Worm (Caenorhabditis elegans) whole organism, young adult: ENCODE measurements around the gene gfi-1.

Source experiments
- F33H1.4 ChIP-seq: fragments of 200-800 bp; sonication (Bioruptor generic); IDR thresholded peaks from 2 replicates; pipeline ENCODE4 v1.3.6; 2022; ENCODE audit warnings: missing genetic modification reagents, missing genetic modification characterization, missing compliant biosample characterization
- F55B11.4 ChIP-seq: sonication (generic microtip); optimal IDR thresholded peaks from 2 replicates; lab custom pipeline; 2016; ENCODE audit warnings: missing compliant biosample characterization, missing genetic modification characterization, borderline replicate concordance; ENCODE audit not compliant: insufficient read depth
- F57A8.1 ChIP-seq: fragments of 200-800 bp; sonication (Bioruptor generic); optimal IDR thresholded peaks from 2 replicates; lab custom pipeline; 2018; ENCODE audit warnings: mild to moderate bottlenecking, missing genetic modification characterization, moderate library complexity, missing compliant biosample characterization
- K12H6.12 ChIP-seq: fragments of 200-800 bp; sonication (Bioruptor generic); optimal IDR thresholded peaks from 2 replicates; lab custom pipeline; 2018; ENCODE audit warnings: mild to moderate bottlenecking, missing genetic modification characterization, missing compliant biosample characterization
- T26A5.8 ChIP-seq: sonication (generic microtip); optimal IDR thresholded peaks from 2 replicates; lab custom pipeline; 2016; ENCODE audit warnings: missing genetic modification characterization, missing compliant biosample characterization
- ZK185.1 ChIP-seq: sonication (generic microtip); optimal IDR thresholded peaks from 2 replicates; lab custom pipeline; 2016; ENCODE audit warnings: mild to moderate bottlenecking, missing genetic modification characterization, missing compliant biosample characterization; ENCODE audit not compliant: poor library complexity, severe bottlenecking
- ama-1 ChIP-seq, 3 experiments: fragments of 150-350 bp in 1 of 3; sonication (generic microtip) in 2 of 3; optimal IDR thresholded peaks; 2 replicates each; lab custom pipeline; 2014 to 2018; ENCODE audit warnings: missing biosample characterization in 2 of 3, missing genetic modification characterization in 2 of 3, missing genetic modification reagents in 2 of 3
- aptf-2 ChIP-seq: fragments of 200-800 bp; sonication (Bioruptor generic); conservative IDR thresholded peaks from 2 replicates; pipeline ENCODE4 v1.3.6; 2022; ENCODE audit warnings: missing genetic modification reagents, missing genetic modification characterization, missing compliant biosample characterization
- aptf-3 ChIP-seq: fragments of 200-800 bp; sonication (Bioruptor generic); IDR thresholded peaks from 2 replicates; pipeline ENCODE4 v1.3.6; 2022; ENCODE audit warnings: missing genetic modification characterization, missing compliant biosample characterization
- attf-5 ChIP-seq: fragments of 200-800 bp; sonication (Bioruptor generic); optimal IDR thresholded peaks from 2 replicates; lab custom pipeline; 2018; ENCODE audit warnings: mild to moderate bottlenecking, missing genetic modification characterization, missing compliant biosample characterization
- attf-6 ChIP-seq: fragments of 200-800 bp; sonication (Bioruptor generic); IDR thresholded peaks from 2 replicates; pipeline ENCODE4 v1.3.6; 2022; ENCODE audit warnings: missing genetic modification reagents, missing genetic modification characterization, missing compliant biosample characterization
- bed-1 ChIP-seq: fragments of 200-800 bp; sonication (Bioruptor generic); IDR thresholded peaks from 2 replicates; pipeline ENCODE4 v1.3.6; 2022; ENCODE audit warnings: missing genetic modification reagents, missing genetic modification characterization, missing compliant biosample characterization
- cebp-1 ChIP-seq, 2 experiments: fragments of 200-800 bp in 1 of 2; sonication (Bioruptor generic) in 1 of 2; sonication (generic microtip) in 1 of 2; IDR thresholded peaks in 1 of 2; optimal IDR thresholded peaks in 1 of 2; 2 replicates each; pipeline versions ENCODE4 v1.3.6 to Lab custom; 2017 to 2022; ENCODE audit warnings: missing compliant biosample characterization in 2 of 2, missing genetic modification characterization in 2 of 2, mild to moderate bottlenecking in 1 of 2, missing genetic modification reagents in 1 of 2, moderate library complexity in 1 of 2
- cebp-2 ChIP-seq: fragments of 200-800 bp; sonication (Bioruptor generic); IDR thresholded peaks from 2 replicates; pipeline ENCODE4 v1.3.6; 2022; ENCODE audit warnings: missing genetic modification characterization, missing compliant biosample characterization
- ceh-91 ChIP-seq: fragments of 200-800 bp; sonication (Bioruptor generic); IDR thresholded peaks from 2 replicates; pipeline ENCODE4 v1.3.6; 2022; ENCODE audit warnings: missing genetic modification reagents, missing genetic modification characterization, missing compliant biosample characterization
- dox-1 ChIP-seq: fragments of 200-800 bp; sonication (Bioruptor generic); IDR thresholded peaks from 2 replicates; pipeline ENCODE4 v1.3.6; 2022; ENCODE audit warnings: missing genetic modification reagents, missing genetic modification characterization, missing compliant biosample characterization
- dpff-1 ChIP-seq: sonication (generic microtip); optimal IDR thresholded peaks from 2 replicates; lab custom pipeline; 2017; ENCODE audit warnings: mild to moderate bottlenecking, missing genetic modification characterization, missing compliant biosample characterization
- dpl-1 ChIP-seq: fragments of 150-350 bp; optimal IDR thresholded peaks from 2 replicates; lab custom pipeline; 2014; ENCODE audit warnings: missing biosample characterization, missing genetic modification reagents, missing genetic modification characterization
- efl-1 ChIP-seq: fragments of 150-350 bp; optimal IDR thresholded peaks from 2 replicates; lab custom pipeline; 2014; ENCODE audit warnings: missing biosample characterization, missing genetic modification reagents, missing genetic modification characterization
- ekl-4 ChIP-seq: fragments of 200-800 bp; sonication (Bioruptor generic); IDR thresholded peaks from 2 replicates; pipeline ENCODE4 v1.3.6; 2022; ENCODE audit warnings: missing genetic modification reagents, missing genetic modification characterization, missing compliant biosample characterization
- let-526 ChIP-seq: fragments of 200-800 bp; sonication (Bioruptor generic); IDR thresholded peaks from 2 replicates; pipeline ENCODE4 v1.3.6; 2022; ENCODE audit warnings: missing genetic modification reagents, missing genetic modification characterization, missing compliant biosample characterization
- let-607 ChIP-seq, 2 experiments: fragments of 200-800 bp in 1 of 2; sonication (Bioruptor generic) in 1 of 2; sonication (generic microtip) in 1 of 2; optimal IDR thresholded peaks; 2 replicates each; lab custom pipeline; 2016 to 2018; ENCODE audit warnings: mild to moderate bottlenecking in 2 of 2, missing compliant biosample characterization in 2 of 2, missing genetic modification characterization in 2 of 2, moderate library complexity in 2 of 2, missing genotype in 1 of 2
- lin-35 ChIP-seq, 3 experiments: fragments of 150-350 bp in 2 of 3; sonication (generic microtip) in 1 of 3; optimal IDR thresholded peaks; 2 replicates each; lab custom pipeline; 2014 to 2018; ENCODE audit warnings: missing biosample characterization in 3 of 3, missing genetic modification characterization in 3 of 3, missing genetic modification reagents in 3 of 3
- lir-1 ChIP-seq: fragments of 200-800 bp; sonication (Bioruptor generic); conservative IDR thresholded peaks from 2 replicates; pipeline ENCODE4 v1.3.6; 2022; ENCODE audit warnings: missing genetic modification reagents, missing genetic modification characterization, missing compliant biosample characterization
- lsl-1 ChIP-seq: fragments of 200-800 bp; sonication (Bioruptor generic); optimal IDR thresholded peaks from 2 replicates; lab custom pipeline; 2018; ENCODE audit warnings: mild to moderate bottlenecking, missing genetic modification characterization, moderate library complexity, missing compliant biosample characterization
- nfyb-1 ChIP-seq: fragments of 200-800 bp; sonication (Bioruptor generic); IDR thresholded peaks from 2 replicates; pipeline ENCODE4 v1.3.6; 2022; ENCODE audit warnings: missing genetic modification reagents, missing genetic modification characterization, missing compliant biosample characterization
- nhr-120 ChIP-seq: fragments of 200-800 bp; sonication (Bioruptor generic); IDR thresholded peaks from 2 replicates; pipeline ENCODE4 v1.3.6; 2022; ENCODE audit warnings: missing genetic modification characterization, missing compliant biosample characterization
- nhr-80 ChIP-seq: sonication (generic microtip); optimal IDR thresholded peaks from 2 replicates; lab custom pipeline; 2016; ENCODE audit warnings: missing genetic modification characterization, missing compliant biosample characterization
- repo-1 ChIP-seq: sonication (generic microtip); optimal IDR thresholded peaks from 2 replicates; lab custom pipeline; 2017; ENCODE audit warnings: mild to moderate bottlenecking, missing genetic modification characterization, missing compliant biosample characterization
- sdz-38 ChIP-seq: sonication (generic microtip); optimal IDR thresholded peaks from 2 replicates; lab custom pipeline; 2016; ENCODE audit warnings: missing genotype, missing genetic modification characterization, missing compliant biosample characterization
- snpc-1.1 ChIP-seq: sonication (generic microtip); optimal IDR thresholded peaks from 2 replicates; lab custom pipeline; 2017; ENCODE audit warnings: missing genetic modification characterization, mild to moderate bottlenecking, missing compliant biosample characterization, antibody characterized with exemption, moderate library complexity, missing genotype, missing genetic modification reagents; ENCODE audit not compliant: insufficient read depth
- snpc-1.3 ChIP-seq: sonication (generic microtip); optimal IDR thresholded peaks from 2 replicates; lab custom pipeline; 2017; ENCODE audit warnings: missing genetic modification characterization, mild to moderate bottlenecking, missing compliant biosample characterization, antibody characterized with exemption, moderate library complexity, missing genotype, missing genetic modification reagents; ENCODE audit not compliant: insufficient read depth
- snpc-4 ChIP-seq, 5 experiments: fragments of 150-350 bp in 1 of 5; sonication (generic microtip) in 4 of 5; optimal IDR thresholded peaks; 2 replicates each; lab custom pipeline; 2014 to 2018; ENCODE audit warnings: missing genetic modification characterization in 5 of 5, missing biosample characterization in 3 of 5, antibody characterized with exemption in 2 of 5, mild to moderate bottlenecking in 2 of 5, missing compliant biosample characterization in 2 of 5, missing genotype in 2 of 5, moderate library complexity in 2 of 5, missing genetic modification reagents in 1 of 5
- tlf-1 ChIP-seq: fragments of 200-800 bp; sonication (Bioruptor generic); optimal IDR thresholded peaks from 2 replicates; lab custom pipeline; 2018; ENCODE audit warnings: mild to moderate bottlenecking, missing genetic modification characterization, missing compliant biosample characterization
- unc-130 ChIP-seq: sonication (generic microtip); optimal IDR thresholded peaks from 2 replicates; lab custom pipeline; 2016; ENCODE audit warnings: missing genetic modification reagents, missing genetic modification characterization, missing compliant biosample characterization
- xnd-1 ChIP-seq: sonication (generic microtip); optimal IDR thresholded peaks from 2 replicates; lab custom pipeline; 2016; ENCODE audit warnings: missing genotype, missing genetic modification reagents, missing genetic modification characterization, missing compliant biosample characterization
- zim-3 ChIP-seq: sonication (generic microtip); optimal IDR thresholded peaks from 2 replicates; lab custom pipeline; 2017; ENCODE audit warnings: mild to moderate bottlenecking, missing genetic modification characterization, moderate library complexity, missing compliant biosample characterization
- ztf-18 ChIP-seq: sonication (generic microtip); optimal IDR thresholded peaks from 2 replicates; lab custom pipeline; 2016; ENCODE audit warnings: missing genotype, mild to moderate bottlenecking, missing genetic modification characterization, missing compliant biosample characterization
- ztf-28 ChIP-seq: fragments of 200-800 bp; sonication (Bioruptor generic); IDR thresholded peaks from 2 replicates; pipeline ENCODE4 v1.3.6; 2022; ENCODE audit warnings: missing genetic modification reagents, missing genetic modification characterization, missing compliant biosample characterization

The gfi-1 gene

DNA sequence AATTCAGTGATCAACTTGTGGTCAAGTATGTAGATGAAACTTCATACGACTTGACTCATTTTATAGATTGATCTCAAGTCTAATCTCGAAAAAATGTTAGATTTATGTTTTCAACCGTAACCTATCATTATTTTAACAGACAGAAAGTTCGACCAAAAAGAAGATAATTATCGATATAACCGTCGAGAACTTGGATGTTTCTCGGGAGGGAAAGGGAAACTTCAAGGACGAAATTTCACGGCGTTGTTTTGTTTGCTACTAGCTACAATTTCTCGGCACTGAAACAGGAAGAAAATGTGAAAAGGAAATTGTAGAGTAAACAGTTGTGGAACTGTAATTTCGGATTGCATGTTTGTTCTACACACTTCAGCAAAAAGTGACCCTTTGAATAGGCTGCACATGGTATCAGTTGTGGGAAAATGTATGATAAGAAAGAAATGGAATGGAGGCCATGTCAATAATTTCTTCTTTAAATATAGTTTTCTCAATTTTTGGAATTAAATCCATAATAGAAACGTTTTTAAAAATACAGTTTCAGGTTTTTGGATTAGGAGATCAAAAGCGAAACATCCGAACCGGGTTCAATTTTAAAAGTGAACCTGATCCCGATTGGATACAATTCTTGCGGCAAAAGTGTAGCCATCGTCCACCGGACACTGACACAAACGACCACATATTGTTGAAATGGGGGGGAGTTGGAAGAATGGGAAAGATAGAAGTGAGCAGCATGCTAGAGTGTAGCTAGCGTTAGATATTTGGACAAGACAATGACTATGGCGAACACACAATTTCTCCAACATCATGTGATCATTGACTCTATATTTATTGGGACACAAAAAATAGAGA is 31.0 kb upstream of the gfi-1 start:
- no peak for TF ChIP-seq cebp-1 (GFP tag; IDR thresholded peaks at IDR 0.05; lab: Robert Waterston, UW)
- TF ChIP-seq cebp-1 (tag; optimal IDR thresholded peaks at IDR 0.05; lab: Kevin White, UChicago) = peak; percentile 48
- TF ChIP-seq snpc-4 (GFP tag; optimal IDR thresholded peaks at IDR 0.05; lab: Kevin White, UChicago) = no peak
- TF ChIP-seq snpc-4 (tag; optimal IDR thresholded peaks at IDR 0.05; lab: Kevin White, UChicago) = peak in 1 of 4 experiments; percentile 1
- no peak for TF ChIP-seq repo-1 (tag; lab: Kevin White, UChicago)
- TF ChIP-seq nhr-80 (tag; lab: Kevin White, UChicago) = peak; percentile 71
- no peak for TF ChIP-seq unc-130
- TF ChIP-seq tlf-1 (GFP tag; lab: Kevin White, UChicago) = no peak
- TF ChIP-seq attf-5 (GFP tag; lab: Kevin White, UChicago) = no peak
- TF ChIP-seq ama-1 (optimal IDR thresholded peaks at IDR 0.05; lab: Kevin White, UChicago) = no peak
- peak in 1 of 2 experiments; percentile 8 for TF ChIP-seq ama-1 (GFP tag; optimal IDR thresholded peaks at IDR 0.05; lab: Kevin White, UChicago)
- TF ChIP-seq F55B11.4 = no peak
- 0 out of 2 replicates have a peak, but pooled peaks have one; percentile 9 for TF ChIP-seq F33H1.4 (GFP tag; lab: Robert Waterston, UW)
- TF ChIP-seq nfyb-1 (GFP tag; lab: Robert Waterston, UW) = peak; percentile 52; the same call in 1 of the 2 replicates
- TF ChIP-seq let-526 (GFP tag; lab: Robert Waterston, UW) = no peak
- TF ChIP-seq F57A8.1 (GFP tag; lab: Kevin White, UChicago) = no peak
- TF ChIP-seq, all 124 proteins: peak for 6

DNA sequence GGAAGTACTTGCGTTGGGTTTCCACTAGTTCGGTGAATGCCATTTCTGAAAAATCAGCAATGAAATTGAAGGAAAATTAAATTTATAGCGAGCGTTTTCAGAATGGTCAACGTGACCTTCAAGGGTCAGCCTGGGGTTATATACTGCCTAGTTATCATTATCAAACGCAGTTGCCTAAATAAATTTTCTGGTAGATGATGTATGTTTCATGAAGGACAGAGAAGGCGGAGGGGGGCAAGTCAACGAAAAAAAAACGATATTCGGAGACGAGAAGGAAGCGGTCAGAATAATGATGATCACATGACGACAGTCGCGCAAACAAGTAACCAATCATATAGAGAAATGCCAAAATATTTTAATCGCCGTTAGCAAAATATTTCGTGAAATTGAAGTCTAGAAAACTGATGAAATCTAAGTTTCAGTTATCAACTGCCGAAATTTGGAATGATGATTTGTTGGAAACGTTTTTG is 30.2 kb upstream of the gfi-1 start, which contains the start of gene alh-4:
Gene alh-4 (minus strand): TSS at position 51 of the 470 bp plus-strand sequence.
- TF ChIP-seq nfyb-1 (GFP tag; lab: Robert Waterston, UW) = no peak
- no peak for TF ChIP-seq snpc-1.3 (tag; lab: Kevin White, UChicago)
- TF ChIP-seq lin-35 (GFP tag; optimal IDR thresholded peaks at IDR 0.05; lab: Kevin White, UChicago) = no peak
- no peak for TF ChIP-seq sdz-38 (tag; lab: Kevin White, UChicago)
- TF ChIP-seq tlf-1 (GFP tag; lab: Kevin White, UChicago) = no peak
- no peak for TF ChIP-seq cebp-1 (GFP tag; IDR thresholded peaks at IDR 0.05; lab: Robert Waterston, UW)
- peak; percentile 17 for TF ChIP-seq cebp-1 (tag; optimal IDR thresholded peaks at IDR 0.05; lab: Kevin White, UChicago)
- TF ChIP-seq T26A5.8 (tag; lab: Kevin White, UChicago) = no peak

DNA sequence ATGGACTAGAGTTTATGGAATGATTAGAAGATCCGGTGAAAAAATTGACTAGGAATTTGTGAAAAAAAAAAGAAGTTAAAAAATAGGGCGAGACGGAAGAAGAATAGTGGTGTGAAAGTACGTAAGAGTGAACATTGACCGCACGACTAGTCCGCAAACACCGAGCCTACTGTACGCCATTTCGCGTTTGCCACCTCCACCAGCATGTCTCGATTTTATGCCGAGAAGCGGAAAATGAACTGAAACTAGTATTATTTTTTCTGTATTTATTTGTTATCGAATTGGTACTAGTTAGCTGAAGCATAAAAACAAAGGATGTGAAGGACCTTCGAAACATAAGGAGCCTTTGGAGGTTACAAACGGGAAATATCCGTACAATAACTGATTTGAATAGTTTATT is 27.7 kb upstream of the gfi-1 start:
- no peak for TF ChIP-seq K12H6.12 (tag; lab: Kevin White, UChicago)
- no peak for TF ChIP-seq aptf-2
- no peak for TF ChIP-seq dpff-1 (tag; lab: Kevin White, UChicago)
- TF ChIP-seq sdz-38 (tag; lab: Kevin White, UChicago) = no peak
- no peak for TF ChIP-seq snpc-4 (GFP tag; optimal IDR thresholded peaks at IDR 0.05; lab: Kevin White, UChicago)
- peak in 1 of 4 experiments; percentile 5 for TF ChIP-seq snpc-4 (tag; optimal IDR thresholded peaks at IDR 0.05; lab: Kevin White, UChicago)
- TF ChIP-seq ztf-28 (GFP tag; lab: Robert Waterston, UW) = no peak
- 0 out of 2 replicates have a peak, but pooled peaks have one; percentile 10 for TF ChIP-seq dox-1
- no peak for TF ChIP-seq cebp-2 (GFP tag; lab: Robert Waterston, UW)
- TF ChIP-seq snpc-1.1 (tag; lab: Kevin White, UChicago) = no peak
- no peak for TF ChIP-seq ceh-91 (GFP tag; lab: Robert Waterston, UW)
- TF ChIP-seq ekl-4 (GFP tag; lab: Robert Waterston, UW) = peak; percentile 24; the same call in 1 of the 2 replicates
- no peak for TF ChIP-seq let-607 (tag; optimal IDR thresholded peaks at IDR 0.05; lab: Kevin White, UChicago)
- TF ChIP-seq lsl-1 (GFP tag; lab: Kevin White, UChicago) = peak; percentile 53
- peak; percentile 19 for TF ChIP-seq ZK185.1 (tag; lab: Kevin White, UChicago)
- TF ChIP-seq ztf-18 (tag; lab: Kevin White, UChicago) = no peak
- no peak for TF ChIP-seq efl-1 (GFP tag; lab: Kevin White, UChicago)
- peak; percentile 5 for TF ChIP-seq ama-1 (optimal IDR thresholded peaks at IDR 0.05; lab: Kevin White, UChicago)
- no peak for TF ChIP-seq ama-1 (GFP tag; optimal IDR thresholded peaks at IDR 0.05; lab: Kevin White, UChicago)
- no peak for TF ChIP-seq zim-3 (tag; lab: Kevin White, UChicago)
- no peak for TF ChIP-seq aptf-3 (GFP tag; lab: Robert Waterston, UW)
- no peak for TF ChIP-seq dpl-1 (GFP tag; lab: Kevin White, UChicago)
- TF ChIP-seq nhr-120 = no peak
- TF ChIP-seq xnd-1 = no peak
- TF ChIP-seq attf-6 (GFP tag; lab: Robert Waterston, UW) = no peak
- no peak for TF ChIP-seq lir-1 (GFP tag; lab: Robert Waterston, UW)
- TF ChIP-seq bed-1 (GFP tag; lab: Robert Waterston, UW) = no peak
- peak; percentile 37; the same call in 1 of the 2 replicates for TF ChIP-seq F33H1.4 (GFP tag; lab: Robert Waterston, UW)
